Fruit fly (Drosophila melanogaster) whole organism, adult: Measurements from ENCODE around the gene mnb.

Experiments
- CG33017 ChIP-seq: fragments of 200-800 bp; sonication (Bioruptor generic); optimal IDR thresholded peaks from 2 replicates; lab custom pipeline; 2018; ENCODE audit warnings: missing biosample characterization, mild to moderate bottlenecking, missing genetic modification characterization, moderate library complexity
- CG5204 ChIP-seq: fragments of 200-800 bp; sonication (Bioruptor generic); optimal IDR thresholded peaks from 2 replicates; lab custom pipeline; 2016; ENCODE audit warnings: missing biosample characterization, missing genetic modification characterization
- Crg-1 ChIP-seq: fragments of 200-800 bp; sonication (Bioruptor generic); optimal IDR thresholded peaks from 2 replicates; lab custom pipeline; 2016; ENCODE audit warnings: missing biosample characterization, missing genetic modification characterization
- cic ChIP-seq: fragments of 200-800 bp; sonication (Bioruptor generic); optimal IDR thresholded peaks from 2 replicates; lab custom pipeline; 2017; ENCODE audit warnings: missing biosample characterization, mild to moderate bottlenecking, missing genetic modification characterization, moderate library complexity
- cnc ChIP-seq, 2 experiments: fragments of >200 bp; optimal IDR thresholded peaks; 2 replicates each; lab custom pipeline; 2017
- kay ChIP-seq: fragments of 200-800 bp; sonication (Bioruptor generic); peaks from one replicate; lab custom pipeline; 2016; ENCODE audit warnings: missing biosample characterization, missing genetic modification characterization, borderline replicate concordance
- pad ChIP-seq: fragments of 200-800 bp; sonication (Bioruptor generic); optimal IDR thresholded peaks from 3 replicates; lab custom pipeline; 2017; ENCODE audit warnings: missing biosample characterization, missing genetic modification characterization, mild to moderate bottlenecking, moderate library complexity, missing genetic modification reagents

dm6 chrX:17852457-17852856 is 34.6 kb downstream of the mnb start, which contains the start of gene CG32554:
- TF ChIP-seq CG5204 (GFP tag; lab: Kevin White, UChicago) = no peak
- TF ChIP-seq cic (GFP tag; lab: Kevin White, UChicago) = no peak
- no peak for TF ChIP-seq kay (GFP tag; lab: Kevin White, UChicago)
- TF ChIP-seq pad (GFP tag; lab: Kevin White, UChicago) = no peak
- no peak for TF ChIP-seq cnc (optimal IDR thresholded peaks at IDR 0.05; lab: Kevin White, UChicago)
- no peak for TF ChIP-seq Crg-1 (GFP tag; lab: Kevin White, UChicago)
- TF ChIP-seq CG33017 (tag; lab: Kevin White, UChicago) = no peak
